Worm (Caenorhabditis elegans) whole organism, L2 larva: ENCODE results near the gene C05D2.8.

Experiments
- C34F6.9 ChIP-seq: fragments of 150-350 bp; optimal IDR thresholded peaks from 2 replicates; lab custom pipeline; 2014; ENCODE audit warnings: missing biosample characterization, missing genetic modification characterization
- F13H6.1 ChIP-seq: sonication (generic microtip); optimal IDR thresholded peaks from 2 replicates; lab custom pipeline; 2016; ENCODE audit warnings: missing genetic modification characterization, missing compliant biosample characterization
- R02D3.7 ChIP-seq: fragments of 150-350 bp; optimal IDR thresholded peaks from 2 replicates; lab custom pipeline; 2014; ENCODE audit warnings: missing biosample characterization, missing genetic modification characterization
- Y55F3AM.14 ChIP-seq: fragments of 200-800 bp; sonication (Bioruptor generic); optimal IDR thresholded peaks from 2 replicates; lab custom pipeline; 2018; ENCODE audit warnings: mild to moderate bottlenecking, missing genetic modification characterization, missing compliant biosample characterization
- ZK546.5 ChIP-seq: sonication (generic microtip); optimal IDR thresholded peaks from 2 replicates; lab custom pipeline; 2017; ENCODE audit warnings: missing biosample characterization, missing genetic modification characterization
- alr-1 ChIP-seq: fragments of 150-350 bp; optimal IDR thresholded peaks from 2 replicates; lab custom pipeline; 2014; ENCODE audit warnings: missing biosample characterization, missing genetic modification characterization
- aly-2 ChIP-seq: fragments of 150-350 bp; optimal IDR thresholded peaks from 2 replicates; lab custom pipeline; 2014; ENCODE audit warnings: missing biosample characterization, missing genetic modification characterization
- ama-1 ChIP-seq: fragments of 150-350 bp; optimal IDR thresholded peaks from 2 replicates; lab custom pipeline; 2018; ENCODE audit warnings: inconsistent platforms
- blmp-1 ChIP-seq: sonication (generic microtip); optimal IDR thresholded peaks from 2 replicates; lab custom pipeline; 2017; ENCODE audit warnings: missing genetic modification characterization, mild to moderate bottlenecking, missing compliant biosample characterization, antibody characterized with exemption, moderate library complexity; ENCODE audit not compliant: insufficient read depth
- ceh-16 ChIP-seq: fragments of 150-350 bp; optimal IDR thresholded peaks from 2 replicates; lab custom pipeline; 2014; ENCODE audit warnings: missing biosample characterization, missing genetic modification characterization
- ceh-82 ChIP-seq: fragments of 150-350 bp; optimal IDR thresholded peaks from 2 replicates; lab custom pipeline; 2014; ENCODE audit warnings: missing biosample characterization, missing genetic modification characterization
- crh-2 ChIP-seq: sonication (generic microtip); optimal IDR thresholded peaks from 2 replicates; lab custom pipeline; 2017; ENCODE audit warnings: missing biosample characterization, missing genetic modification characterization
- dmd-4 ChIP-seq: sonication (generic microtip); optimal IDR thresholded peaks from 2 replicates; lab custom pipeline; 2017; ENCODE audit warnings: missing biosample characterization, missing genetic modification characterization
- egl-27 ChIP-seq: sonication (generic microtip); optimal IDR thresholded peaks from 3 replicates; lab custom pipeline; 2017; ENCODE audit warnings: missing biosample characterization, missing genetic modification reagents, missing genetic modification characterization
- elt-1 ChIP-seq: fragments of 150-350 bp; optimal IDR thresholded peaks from 2 replicates; lab custom pipeline; 2014; ENCODE audit warnings: missing biosample characterization, missing genetic modification characterization
- elt-3 ChIP-seq: sonication (generic microtip); optimal IDR thresholded peaks from 2 replicates; lab custom pipeline; 2017; ENCODE audit warnings: missing biosample characterization, missing genetic modification characterization
- fos-1 ChIP-seq: fragments of 150-350 bp; optimal IDR thresholded peaks from 2 replicates; lab custom pipeline; 2014; ENCODE audit warnings: missing biosample characterization, missing genetic modification characterization
- gmeb-1 ChIP-seq: fragments of 150-350 bp; optimal IDR thresholded peaks from 2 replicates; lab custom pipeline; 2014; ENCODE audit warnings: missing biosample characterization, missing genetic modification characterization
- lin-11 ChIP-seq: fragments of 150-350 bp; sonication (generic microtip); optimal IDR thresholded peaks from 2 replicates; lab custom pipeline; 2014; ENCODE audit warnings: missing biosample characterization, missing genetic modification characterization, inconsistent platforms, mixed read lengths
- lin-13 ChIP-seq: fragments of 150-350 bp; optimal IDR thresholded peaks from 2 replicates; lab custom pipeline; 2014; ENCODE audit warnings: missing biosample characterization, missing genetic modification reagents, missing genetic modification characterization
- lin-39 ChIP-seq: fragments of 150-350 bp; optimal IDR thresholded peaks from 2 replicates; lab custom pipeline; 2014; ENCODE audit warnings: missing biosample characterization, missing genetic modification reagents, missing genetic modification characterization
- mab-5 ChIP-seq: fragments of 150-350 bp; optimal IDR thresholded peaks from 2 replicates; lab custom pipeline; 2014; ENCODE audit warnings: missing biosample characterization, missing genetic modification characterization
- mbf-1 ChIP-seq: sonication (generic microtip); optimal IDR thresholded peaks from 2 replicates; lab custom pipeline; 2017; ENCODE audit warnings: missing biosample characterization, missing genetic modification characterization
- mdl-1 ChIP-seq, 2 experiments: fragments of 150-350 bp in 1 of 2; sonication (generic microtip) in 1 of 2; optimal IDR thresholded peaks; 2 replicates each; lab custom pipeline; 2017; ENCODE audit warnings: missing biosample characterization in 2 of 2, missing genetic modification characterization in 2 of 2
- nhr-11 ChIP-seq: fragments of 150-350 bp; optimal IDR thresholded peaks from 2 replicates; lab custom pipeline; 2014; ENCODE audit warnings: missing biosample characterization, missing genetic modification characterization
- nhr-129 ChIP-seq: fragments of 150-350 bp; optimal IDR thresholded peaks from 2 replicates; lab custom pipeline; 2014; ENCODE audit warnings: missing biosample characterization, missing genetic modification characterization
- nhr-21 ChIP-seq: fragments of 150-350 bp; optimal IDR thresholded peaks from 2 replicates; lab custom pipeline; 2014; ENCODE audit warnings: missing biosample characterization, missing genetic modification characterization
- nhr-23 ChIP-seq: fragments of 150-350 bp; optimal IDR thresholded peaks from 2 replicates; lab custom pipeline; 2014; ENCODE audit warnings: missing biosample characterization, missing genetic modification reagents, missing genetic modification characterization
- nhr-237 ChIP-seq: fragments of 150-350 bp; optimal IDR thresholded peaks from 2 replicates; lab custom pipeline; 2014; ENCODE audit warnings: missing biosample characterization, missing genetic modification characterization
- nhr-25 ChIP-seq: fragments of 150-350 bp; sonication (generic microtip); optimal IDR thresholded peaks from 3 replicates; lab custom pipeline; 2014; ENCODE audit warnings: missing biosample characterization, missing genetic modification characterization
- nhr-6 ChIP-seq: fragments of 150-350 bp; optimal IDR thresholded peaks from 2 replicates; lab custom pipeline; 2014; ENCODE audit warnings: missing biosample characterization, missing genetic modification characterization
- nhr-77 ChIP-seq: fragments of 150-350 bp; optimal IDR thresholded peaks from 2 replicates; lab custom pipeline; 2014; ENCODE audit warnings: missing biosample characterization, missing genetic modification characterization
- peb-1 ChIP-seq: fragments of 150-350 bp; optimal IDR thresholded peaks from 2 replicates; lab custom pipeline; 2014; ENCODE audit warnings: missing biosample characterization, missing genetic modification characterization
- sem-4 ChIP-seq: fragments of 150-350 bp; optimal IDR thresholded peaks from 2 replicates; lab custom pipeline; 2014; ENCODE audit warnings: missing biosample characterization, missing genetic modification reagents, missing genetic modification characterization
- skn-1 ChIP-seq: sonication (generic microtip); optimal IDR thresholded peaks from 2 replicates; lab custom pipeline; 2017; ENCODE audit warnings: missing biosample characterization, missing genetic modification characterization
- snpc-4 ChIP-seq: fragments of 150-350 bp; optimal IDR thresholded peaks from 2 replicates; lab custom pipeline; 2014; ENCODE audit warnings: missing biosample characterization, missing genetic modification characterization
- unc-39 ChIP-seq: fragments of 150-350 bp; optimal IDR thresholded peaks from 2 replicates; lab custom pipeline; 2014; ENCODE audit warnings: missing biosample characterization, missing genetic modification characterization
- unc-55 ChIP-seq: fragments of 150-350 bp; sonication (generic microtip); optimal IDR thresholded peaks from 3 replicates; lab custom pipeline; 2014; ENCODE audit warnings: missing biosample characterization, missing genetic modification reagents, missing genetic modification characterization
- unc-62 ChIP-seq: fragments of 150-350 bp; optimal IDR thresholded peaks from 2 replicates; lab custom pipeline; 2014; ENCODE audit warnings: missing biosample characterization, missing genetic modification reagents, missing genetic modification characterization
- zag-1 ChIP-seq: fragments of 150-350 bp; optimal IDR thresholded peaks from 2 replicates; lab custom pipeline; 2014; ENCODE audit warnings: missing biosample characterization, missing genetic modification characterization
- ztf-11 ChIP-seq: sonication (generic microtip); optimal IDR thresholded peaks from 2 replicates; lab custom pipeline; 2017; ENCODE audit warnings: missing biosample characterization, missing genetic modification characterization
- ztf-4 ChIP-seq: fragments of 150-350 bp; optimal IDR thresholded peaks from 2 replicates; lab custom pipeline; 2014; ENCODE audit warnings: missing biosample characterization, missing genetic modification characterization

C05D2.8 gene

DNA sequence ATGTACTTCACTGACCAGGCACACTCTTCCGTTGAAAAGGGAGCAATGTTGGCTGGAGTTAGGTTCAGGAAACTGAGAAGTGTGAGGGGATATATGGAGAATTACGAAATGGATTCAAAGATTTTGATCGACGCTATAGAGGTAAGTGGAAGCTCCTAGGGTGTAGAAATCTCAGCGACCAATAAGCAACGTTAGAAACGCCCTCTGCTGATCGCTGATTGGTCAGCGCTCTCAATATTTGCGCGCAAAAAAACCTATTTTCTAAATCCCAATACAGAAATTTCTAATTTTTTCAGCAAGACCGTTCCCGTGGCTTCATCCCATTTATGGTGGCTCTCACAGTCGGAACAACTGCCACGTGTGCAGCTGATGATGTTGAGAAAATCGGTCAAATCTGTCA, 5.5 kb upstream of the C05D2.8 start:
- TF ChIP-seq dmd-4 (tag; lab: Kevin White, UChicago) (no peak), mab-5 (tag; lab: Kevin White, UChicago) (no peak), nhr-6 (tag; lab: Kevin White, UChicago) (no peak), sem-4 (tag; lab: Kevin White, UChicago) (no peak)

DNA sequence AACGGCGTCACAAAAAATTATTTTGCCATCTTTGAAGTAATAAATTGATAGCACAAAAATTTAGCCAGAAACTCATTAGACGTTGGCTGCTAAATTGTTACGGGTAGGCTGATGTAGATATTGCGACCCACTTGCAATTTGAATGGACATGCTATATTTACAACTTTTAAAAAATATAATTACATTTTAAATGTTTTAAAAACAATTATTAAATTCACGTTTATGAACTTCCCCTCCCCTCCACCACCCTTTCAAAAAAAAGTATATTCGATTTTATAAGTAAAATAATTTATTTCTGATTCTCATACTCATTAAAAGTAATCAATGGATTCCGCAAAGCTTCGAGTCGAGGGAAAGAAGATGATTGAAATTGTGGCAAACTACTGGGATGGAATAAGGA, 4.5 kb upstream of the C05D2.8 start, which contains the start of gene basl-1:
Gene basl-1 (plus strand): TSS at position 301 of the 400 bp plus-strand sequence.
- no peak for TF ChIP-seq nhr-129 (tag; lab: Kevin White, UChicago)
- TF ChIP-seq zag-1 (tag; lab: Kevin White, UChicago) = no peak
- no peak for TF ChIP-seq mbf-1 (tag; lab: Kevin White, UChicago)
- TF ChIP-seq skn-1 (tag; lab: Kevin White, UChicago) = no peak
- TF ChIP-seq R02D3.7 (tag; lab: Kevin White, UChicago) = no peak
- no peak for TF ChIP-seq elt-1 (tag; lab: Kevin White, UChicago)
- no peak for TF ChIP-seq blmp-1 (tag; lab: Kevin White, UChicago)
- TF ChIP-seq aly-2 (tag; lab: Kevin White, UChicago) = no peak

DNA sequence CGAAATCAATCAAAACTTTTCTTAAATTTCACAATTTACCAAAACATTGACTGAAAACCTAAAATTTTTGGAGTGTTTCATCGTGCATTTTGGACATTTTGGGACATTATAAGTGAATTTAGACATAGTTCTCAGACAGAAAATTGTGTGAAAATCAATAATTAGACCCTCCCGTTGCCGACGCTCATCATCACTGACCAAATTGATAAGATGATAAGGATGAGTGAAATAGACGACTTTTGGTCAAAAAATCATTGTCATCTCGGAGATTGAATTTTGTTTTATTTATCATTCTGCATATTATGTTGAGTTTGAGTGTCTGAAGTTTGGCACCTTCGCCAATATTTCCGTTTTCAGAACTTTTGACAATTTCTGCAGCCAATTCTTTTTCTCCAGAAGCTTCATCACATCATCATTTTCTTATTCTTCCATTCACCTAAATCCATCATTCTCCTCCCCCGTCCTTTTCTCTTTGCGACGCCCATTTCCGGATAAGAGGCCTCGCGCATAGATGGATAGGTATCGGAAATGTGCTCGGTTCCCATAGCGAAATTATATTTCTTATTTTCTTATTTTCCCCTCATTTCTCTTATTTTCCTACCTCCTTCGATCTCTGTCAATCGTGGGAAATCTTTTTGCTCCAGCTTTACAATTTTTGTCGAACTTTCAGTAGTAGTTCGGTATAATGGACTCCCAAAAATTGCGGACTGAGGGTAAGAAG, 1.6 kb upstream of the C05D2.8 start, which contains the start of gene bas-1:
Gene bas-1 (plus strand): TSS at position 671 of the 721 bp plus-strand sequence.
- TF ChIP-seq ama-1 (lab: Kevin White, UChicago) (no peak), fos-1 (tag; lab: Kevin White, UChicago) (peak; percentile 53)

DNA sequence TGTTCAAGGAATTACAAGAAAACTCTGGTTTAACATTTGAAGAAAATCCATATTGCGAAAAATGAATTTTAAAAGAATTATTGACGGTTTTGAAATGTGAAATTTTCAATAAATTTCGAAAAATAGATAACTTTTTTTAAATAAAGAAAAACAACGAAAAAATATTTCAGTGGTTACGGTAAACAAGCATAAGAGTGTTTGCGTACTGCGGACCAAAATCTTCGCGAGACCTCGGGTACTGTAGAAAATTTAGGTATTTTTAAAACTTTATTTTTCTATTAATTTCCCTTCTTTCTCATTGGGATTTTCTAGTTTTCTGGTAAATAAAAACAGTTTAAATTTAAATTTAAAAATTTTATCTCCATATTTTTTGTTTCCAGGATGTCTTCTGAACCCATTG, 6.1 kb downstream of the C05D2.8 start, which contains the start of gene xnd-1:
Gene xnd-1 (plus strand): TSS at position 381 of the 400 bp plus-strand sequence.
- no peak for TF ChIP-seq nhr-6 (tag; lab: Kevin White, UChicago)
- TF ChIP-seq zag-1 (tag; lab: Kevin White, UChicago) = no peak
- no peak for TF ChIP-seq C34F6.9 (tag; lab: Kevin White, UChicago)
- no peak for TF ChIP-seq F13H6.1 (tag; lab: Kevin White, UChicago)
- TF ChIP-seq nhr-237 (tag; lab: Kevin White, UChicago) = no peak
- TF ChIP-seq unc-55 = no peak
- no peak for TF ChIP-seq ZK546.5
- no peak for TF ChIP-seq mdl-1 (tag; optimal IDR thresholded peaks at IDR 0.05; lab: Kevin White, UChicago)
- TF ChIP-seq gmeb-1 (tag; lab: Kevin White, UChicago) = no peak
- TF ChIP-seq ceh-16 (tag; lab: Kevin White, UChicago) = no peak
- TF ChIP-seq alr-1 (tag; lab: Kevin White, UChicago) = no peak
- TF ChIP-seq nhr-11 (tag; lab: Kevin White, UChicago) = no peak
- no peak for TF ChIP-seq Y55F3AM.14
- TF ChIP-seq nhr-25 = no peak
- no peak for TF ChIP-seq elt-3 (tag; lab: Kevin White, UChicago)
- no peak for TF ChIP-seq fos-1 (tag; lab: Kevin White, UChicago)
- TF ChIP-seq, all 48 proteins: peak for 0

DNA sequence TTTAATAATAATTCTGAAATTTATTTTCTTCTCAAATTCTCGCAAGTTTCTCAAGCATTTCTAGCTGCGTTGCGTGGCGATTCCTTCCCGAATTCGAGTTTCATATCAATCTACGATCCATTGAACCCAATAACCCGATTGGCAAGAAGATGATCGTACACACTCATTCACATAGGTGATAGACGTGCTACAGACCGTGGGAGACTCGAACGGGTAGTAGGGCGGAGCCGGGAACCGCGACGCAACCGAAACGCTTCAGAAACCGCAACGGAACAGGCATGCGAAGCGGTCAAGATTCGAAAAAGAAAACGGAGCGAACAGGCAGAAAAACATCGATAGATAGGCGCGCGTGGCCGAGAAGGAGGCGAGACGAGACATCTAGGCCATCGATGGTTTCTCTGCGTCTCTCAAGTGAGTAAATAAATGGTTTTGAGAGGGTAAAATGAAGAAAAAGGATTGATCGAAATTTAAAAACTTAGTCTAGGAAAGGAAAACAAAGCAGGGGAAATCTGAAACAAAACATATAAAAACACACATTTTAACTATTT, 6.6 kb downstream of the C05D2.8 start, which contains the start of gene madf-11:
Gene madf-11 (minus strand): TSS at position 51 of the 548 bp plus-strand sequence.
- TF ChIP-seq nhr-23 (no peak), lin-13 (peak; percentile 70), snpc-4 (tag; lab: Kevin White, UChicago) (peak; percentile 49), mbf-1 (tag; lab: Kevin White, UChicago) (no peak), crh-2 (peak; percentile 62), egl-27 (tag; lab: Kevin White, UChicago) (no peak), sem-4 (tag; lab: Kevin White, UChicago) (no peak), F13H6.1 (tag; lab: Kevin White, UChicago) (peak; percentile 50), nhr-6 (tag; lab: Kevin White, UChicago) (no peak), ztf-11 (tag; lab: Kevin White, UChicago) (no peak), unc-39 (tag; lab: Kevin White, UChicago) (no peak), R02D3.7 (tag; lab: Kevin White, UChicago) (no peak), skn-1 (tag; lab: Kevin White, UChicago) (no peak), ZK546.5 (no peak), alr-1 (tag; lab: Kevin White, UChicago) (no peak), aly-2 (tag; lab: Kevin White, UChicago) (no peak), elt-1 (tag; lab: Kevin White, UChicago) (no peak), ztf-4 (tag; lab: Kevin White, UChicago) (no peak), nhr-21 (tag; lab: Kevin White, UChicago) (peak; percentile 55), nhr-237 (tag; lab: Kevin White, UChicago) (no peak), ceh-16 (tag; lab: Kevin White, UChicago) (no peak), elt-3 (tag; lab: Kevin White, UChicago) (no peak), peb-1 (tag; lab: Kevin White, UChicago) (no peak), lin-39 (tag; lab: Kevin White, UChicago) (no peak), mab-5 (tag; lab: Kevin White, UChicago) (peak; percentile 53), blmp-1 (tag; lab: Kevin White, UChicago) (peak; percentile 4), ama-1 (lab: Kevin White, UChicago) (no peak), lin-11 (tag; lab: Kevin White, UChicago) (peak; percentile 42), ceh-82 (tag; lab: Kevin White, UChicago) (no peak), gmeb-1 (tag; lab: Kevin White, UChicago) (peak; percentile 65), unc-62 (GFP tag; lab: Kevin White, UChicago) (no peak), nhr-77 (no peak)
